Fruit fly (Drosophila melanogaster): Measurements from ENCODE around the gene CG14834.

CG14834 gene

DNA sequence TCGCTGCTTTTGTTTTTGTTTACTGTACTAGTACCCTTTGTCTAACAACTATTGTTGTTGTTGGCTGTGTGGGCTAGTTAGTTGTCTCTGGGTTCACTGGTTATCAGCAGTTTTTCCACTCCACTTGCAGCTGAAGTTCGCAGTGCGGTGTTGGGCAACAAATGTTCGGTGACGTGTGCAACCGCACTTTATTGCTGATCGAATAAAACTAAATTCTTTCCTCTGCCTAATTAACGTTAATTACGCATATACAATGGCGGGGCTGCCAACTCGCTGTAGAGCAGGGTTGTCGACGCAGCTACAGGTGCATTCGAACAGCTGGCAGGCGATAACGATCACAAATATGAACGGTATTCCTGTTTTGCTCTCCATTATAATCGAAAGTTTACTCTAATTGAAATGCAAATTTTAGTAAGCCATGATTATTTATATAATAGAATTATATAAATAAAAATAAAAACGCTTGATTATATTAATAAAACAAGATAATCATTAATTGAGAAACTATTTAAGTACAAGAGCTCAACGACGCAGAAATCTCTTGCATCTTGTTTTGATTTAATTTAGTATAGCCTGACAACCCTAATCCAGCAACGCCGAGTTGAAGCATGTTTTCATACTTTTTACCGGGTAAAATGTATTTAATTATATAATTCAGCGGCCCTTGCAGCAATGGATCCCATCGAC, 18.2 kb downstream of the CG14834 start, which contains the start of the genes mrva, CG42307 and mus312:
mrva (minus strand) TSS at position 276 of the 687 bp plus-strand sequence.
CG42307 (plus strand) TSS at position 566 of the 687 bp plus-strand sequence.
mus312 (plus strand) TSS at position 566 of the 687 bp plus-strand sequence.
- peak; percentile 90 for TF ChIP-seq Sp1 (GFP tag; optimal IDR thresholded peaks at IDR 0.05)
- no peak for TF ChIP-seq lola (GFP tag; optimal IDR thresholded peaks at IDR 0.05)
- peak; percentile 83 for TF ChIP-seq rgr (GFP tag; optimal IDR thresholded peaks at IDR 0.05)
- no peak for TF ChIP-seq Rel (GFP tag; optimal IDR thresholded peaks at IDR 0.05)
- TF ChIP-seq Rel (tag; optimal IDR thresholded peaks at IDR 0.05) = peak; percentile 77
- peak; percentile 78 for TF ChIP-seq sv (GFP tag; optimal IDR thresholded peaks at IDR 0.05)
- TF ChIP-seq psq (GFP tag; optimal IDR thresholded peaks at IDR 0.05) = peak; percentile 75
- TF ChIP-seq ey (GFP tag; optimal IDR thresholded peaks at IDR 0.05) = peak; percentile 47
- TF ChIP-seq fru (GFP tag; optimal IDR thresholded peaks at IDR 0.05) = no peak
- no peak for TF ChIP-seq br (GFP tag; optimal IDR thresholded peaks at IDR 0.05)
- peak; percentile 94 for TF ChIP-seq HLH106 (tag; optimal IDR thresholded peaks at IDR 0.05)
- TF ChIP-seq foxo (GFP tag; optimal IDR thresholded peaks at IDR 0.05) = peak in 1 of 2 experiments; percentile 87
- peak; percentile 83 for TF ChIP-seq Vsx2 (GFP tag; optimal IDR thresholded peaks at IDR 0.05; ENCODE audit: partially characterized antibody)
- TF ChIP-seq Mio (GFP tag; optimal IDR thresholded peaks at IDR 0.05) = no peak
- peak; percentile 73 for TF ChIP-seq OdsH (GFP tag; optimal IDR thresholded peaks at IDR 0.05)
- TF ChIP-seq CG9705 (GFP tag; optimal IDR thresholded peaks at IDR 0.05) = peak; percentile 81
- no peak for TF ChIP-seq CG32264 (GFP tag; optimal IDR thresholded peaks at IDR 0.05)

DNA sequence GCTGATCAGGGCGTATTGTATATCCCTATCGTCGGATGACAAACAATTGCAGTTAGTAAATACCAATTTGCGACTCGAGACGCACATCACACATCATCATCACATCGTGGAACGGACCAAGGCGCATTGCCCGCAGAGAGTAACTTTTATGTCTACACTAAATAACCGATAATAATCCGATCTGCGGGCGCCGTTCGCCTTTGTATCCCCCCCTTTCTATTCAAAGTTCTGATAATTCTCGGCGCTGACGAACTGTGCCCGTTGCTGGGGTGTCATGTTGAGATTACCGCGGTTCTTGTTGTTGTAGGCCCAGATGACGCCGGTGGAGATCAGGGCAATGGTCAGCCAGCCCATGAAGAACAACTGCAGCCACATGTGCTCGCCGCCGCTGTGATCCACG, 20.2 kb downstream of the CG14834 start:
- TF ChIP-seq Abd-B (GFP tag; optimal IDR thresholded peaks at IDR 0.05) (no peak), ey (GFP tag; optimal IDR thresholded peaks at IDR 0.05) (no peak), OdsH (GFP tag; optimal IDR thresholded peaks at IDR 0.05) (no peak), usp (GFP tag; optimal IDR thresholded peaks at IDR 0.05) (no peak), jim (GFP tag; optimal IDR thresholded peaks at IDR 0.05) (no peak), CG9705 (GFP tag; optimal IDR thresholded peaks at IDR 0.05) (no peak), GATAd (GFP tag; optimal IDR thresholded peaks at IDR 0.05) (no peak), brk (GFP tag; optimal IDR thresholded peaks at IDR 0.05) (no peak), Myc (optimal IDR thresholded peaks at IDR 0.05) (no peak), Hr78 (GFP tag; optimal IDR thresholded peaks at IDR 0.05) (no peak), psq (GFP tag; optimal IDR thresholded peaks at IDR 0.05) (no peak)

DNA sequence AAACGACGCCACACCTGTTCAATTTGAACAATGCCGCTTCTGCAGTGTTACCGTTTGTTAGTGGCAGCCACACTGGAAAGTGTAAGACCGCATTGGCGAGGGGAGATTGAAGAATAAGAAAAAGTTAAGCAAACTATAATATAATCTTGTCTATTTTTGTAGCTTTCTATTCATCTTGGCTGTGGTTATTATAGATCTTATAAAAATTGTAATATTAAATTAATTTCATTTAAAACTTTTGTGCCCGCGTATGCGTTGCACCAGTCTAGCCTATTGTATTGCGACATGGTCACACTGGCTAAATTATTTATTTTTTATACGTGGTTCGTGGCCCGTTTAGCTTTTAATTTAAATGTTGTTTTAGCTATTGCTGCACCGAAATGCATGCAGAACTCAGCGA, 23.6 kb downstream of the CG14834 start, which contains the start of the genes RhoGEF4 and Rint1:
RhoGEF4 (minus strand) TSS at position 64 of the 400 bp plus-strand sequence.
Rint1 (plus strand) TSS at position 272 of the 400 bp plus-strand sequence.
- TF ChIP-seq foxo (GFP tag; optimal IDR thresholded peaks at IDR 0.05) = peak in 1 of 2 experiments; percentile 72
- TF ChIP-seq ey (GFP tag; optimal IDR thresholded peaks at IDR 0.05) = peak; percentile 26
- TF ChIP-seq h (GFP tag; optimal IDR thresholded peaks at IDR 0.05) = peak; percentile 55
- peak; percentile 69 for TF ChIP-seq sv (GFP tag; optimal IDR thresholded peaks at IDR 0.05)
- peak; percentile 48 for TF ChIP-seq Sp1 (GFP tag; optimal IDR thresholded peaks at IDR 0.05)
- no peak for TF ChIP-seq tai (GFP tag; optimal IDR thresholded peaks at IDR 0.05)
- TF ChIP-seq Vsx2 (GFP tag; optimal IDR thresholded peaks at IDR 0.05; ENCODE audit: partially characterized antibody) = no peak
- TF ChIP-seq Mio (GFP tag; optimal IDR thresholded peaks at IDR 0.05) = no peak
- TF ChIP-seq CG9705 (GFP tag; optimal IDR thresholded peaks at IDR 0.05) = no peak
- TF ChIP-seq Jra (GFP tag; optimal IDR thresholded peaks at IDR 0.05) = no peak
- TF ChIP-seq Hr83 (GFP tag; optimal IDR thresholded peaks at IDR 0.05; ENCODE audit: poor library complexity, severe bottlenecking) = no peak
- no peak for TF ChIP-seq Dfd (GFP tag; optimal IDR thresholded peaks at IDR 0.05)
- no peak for TF ChIP-seq CG32264 (GFP tag; optimal IDR thresholded peaks at IDR 0.05)
- peak; percentile 27 for TF ChIP-seq OdsH (GFP tag; optimal IDR thresholded peaks at IDR 0.05)
- no peak for TF ChIP-seq lola (GFP tag; optimal IDR thresholded peaks at IDR 0.05)
- no peak for TF ChIP-seq dl (GFP tag; optimal IDR thresholded peaks at IDR 0.05; ENCODE audit: insufficient read depth in 1 of 2, partially characterized antibody in 2 of 2)
- TF ChIP-seq br (GFP tag; optimal IDR thresholded peaks at IDR 0.05) = no peak
- no peak for TF ChIP-seq GATAd (GFP tag; optimal IDR thresholded peaks at IDR 0.05)
- peak; percentile 17 for TF ChIP-seq dsf (GFP tag; optimal IDR thresholded peaks at IDR 0.05; ENCODE audit: borderline replicate concordance)
- TF ChIP-seq rgr (GFP tag; optimal IDR thresholded peaks at IDR 0.05) = peak; percentile 63
- TF ChIP-seq Hnf4 (GFP tag; optimal IDR thresholded peaks at IDR 0.05) = no peak
- peak; percentile 40 for TF ChIP-seq psq (GFP tag; optimal IDR thresholded peaks at IDR 0.05)
- no peak for TF ChIP-seq Hr78 (GFP tag; optimal IDR thresholded peaks at IDR 0.05)
- TF ChIP-seq HLH106 (tag; optimal IDR thresholded peaks at IDR 0.05) = peak; percentile 60
- no peak for TF ChIP-seq sage (GFP tag; optimal IDR thresholded peaks at IDR 0.05)
- TF ChIP-seq pan (optimal IDR thresholded peaks at IDR 0.05) = no peak
- peak; percentile 47 for TF ChIP-seq woc (GFP tag; optimal IDR thresholded peaks at IDR 0.05)
- no peak for TF ChIP-seq Abd-B (GFP tag; optimal IDR thresholded peaks at IDR 0.05)
- peak; percentile 54 for TF ChIP-seq Myc (optimal IDR thresholded peaks at IDR 0.05)
- TF ChIP-seq Rel (GFP tag; optimal IDR thresholded peaks at IDR 0.05) = no peak
- no peak for TF ChIP-seq Rel (tag; optimal IDR thresholded peaks at IDR 0.05)
- no peak for TF ChIP-seq jim (GFP tag; optimal IDR thresholded peaks at IDR 0.05)
- no peak for TF ChIP-seq usp (GFP tag; optimal IDR thresholded peaks at IDR 0.05)
